ENCODE assay signal across 1 worm cellular context in the genomic region with DNA sequence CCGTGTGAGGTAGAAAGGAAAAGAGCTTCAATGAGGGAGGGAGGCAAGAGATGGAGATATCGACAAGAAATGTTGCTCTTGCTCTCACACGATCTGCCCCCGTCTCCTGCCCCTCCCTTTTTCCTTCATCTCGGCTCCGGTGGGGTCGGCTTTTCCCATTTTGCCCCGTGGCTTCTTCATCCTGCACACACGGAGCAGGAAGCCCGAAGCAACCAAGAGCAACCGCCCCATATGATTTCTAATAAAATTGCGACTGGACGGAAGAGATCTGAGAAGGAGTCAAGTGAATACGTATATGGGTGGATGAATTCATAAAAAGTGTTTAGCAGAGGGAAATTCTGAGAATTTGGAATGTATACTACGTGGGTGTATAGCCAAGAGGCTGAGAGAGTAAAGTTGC.
TF ChIP-seq lines count a peak whose summit lies in the region.

No protein-coding gene starts in this region.

TF ChIP-seq in whole organism, L1 larva, 84 proteins besides CTCF, POLR2A, EP300 and RAD21 (continued from another document):
- TF ChIP-seq egl-13 (tag; optimal IDR thresholded peaks at IDR 0.05; lab: Kevin White, UChicago) (peak; percentile 71), unc-86 (tag; optimal IDR thresholded peaks at IDR 0.05; lab: Kevin White, UChicago) (peak; percentile 20), ceh-82 (tag; optimal IDR thresholded peaks at IDR 0.05; lab: Kevin White, UChicago) (peak in 1 of 3 experiments; percentile 46), blmp-1 (tag; optimal IDR thresholded peaks at IDR 0.05; lab: Kevin White, UChicago) (no peak), swsn-7 (tag; optimal IDR thresholded peaks at IDR 0.05; lab: Kevin White, UChicago) (peak; percentile 21)
